Fruit fly (Drosophila melanogaster) whole organism, embryonic: ENCODE data around the gene CG10730.

ENCODE experiments used
- CG11456 ChIP-seq: fragments of 200-800 bp; sonication (Bioruptor generic); IDR thresholded peaks from 3 replicates; pipeline ENCODE4 v1.3.6; 2022; ENCODE audit warnings: missing biosample characterization, missing genetic modification characterization
- CG11504 ChIP-seq: fragments of 200-800 bp; sonication (Bioruptor generic); optimal IDR thresholded peaks from 3 replicates; lab custom pipeline; 2019; ENCODE audit warnings: missing biosample characterization, mild to moderate bottlenecking, missing genetic modification characterization, moderate library complexity
- CG11696 ChIP-seq: fragments of 200-800 bp; sonication (Bioruptor generic); IDR thresholded peaks from 2 replicates; pipeline ENCODE4 v1.3.6; 2022; ENCODE audit warnings: missing biosample characterization, missing genetic modification characterization
- CG13123 ChIP-seq: fragments of 200-800 bp; sonication (Bioruptor generic); optimal IDR thresholded peaks from 2 replicates; lab custom pipeline; 2016; ENCODE audit warnings: missing biosample characterization, missing genetic modification characterization
- CG14710 ChIP-seq: fragments of 200-800 bp; sonication (Bioruptor generic); optimal IDR thresholded peaks from 3 replicates; lab custom pipeline; 2019; ENCODE audit warnings: missing biosample characterization, mild to moderate bottlenecking, missing genetic modification characterization, moderate library complexity
- CG15514 ChIP-seq: fragments of 200-800 bp; sonication (Bioruptor generic); optimal IDR thresholded peaks from 3 replicates; lab custom pipeline; 2017; ENCODE audit warnings: missing biosample characterization, missing genetic modification characterization, mild to moderate bottlenecking, moderate library complexity, missing genetic modification reagents
- CG1602 ChIP-seq: fragments of 200-800 bp; sonication (Bioruptor generic); optimal IDR thresholded peaks from 3 replicates; lab custom pipeline; 2016; ENCODE audit warnings: missing biosample characterization, missing genetic modification characterization
- CG17802 ChIP-seq: fragments of 200-800 bp; sonication (Bioruptor generic); optimal IDR thresholded peaks from 2 replicates; lab custom pipeline; 2018; ENCODE audit warnings: missing biosample characterization, mild to moderate bottlenecking, missing genetic modification characterization, moderate library complexity
- CG18619 ChIP-seq: fragments of 200-800 bp; sonication (Bioruptor generic); optimal IDR thresholded peaks from 3 replicates; lab custom pipeline; 2017; ENCODE audit warnings: missing biosample characterization, mild to moderate bottlenecking, missing genetic modification characterization
- CG2116 ChIP-seq: fragments of 200-800 bp; sonication (Bioruptor generic); optimal IDR thresholded peaks from 3 replicates; lab custom pipeline; 2018; ENCODE audit warnings: missing biosample characterization, mild to moderate bottlenecking, missing genetic modification characterization
- CG2199 ChIP-seq: fragments of 200-800 bp; sonication (Bioruptor generic); IDR thresholded peaks from 3 replicates; pipeline ENCODE4 v1.3.6; 2022; ENCODE audit warnings: missing biosample characterization, missing genetic modification characterization
- CG30403 ChIP-seq: fragments of 200-800 bp; sonication (Bioruptor generic); optimal IDR thresholded peaks from 3 replicates; lab custom pipeline; 2016; ENCODE audit warnings: missing biosample characterization, missing genetic modification characterization
- CG3065 ChIP-seq: fragments of 200-800 bp; sonication (Bioruptor generic); optimal IDR thresholded peaks from 2 replicates; lab custom pipeline; 2016; ENCODE audit warnings: missing biosample characterization, missing genetic modification characterization
- CG33213 ChIP-seq: fragments of 200-800 bp; sonication (Bioruptor generic); optimal IDR thresholded peaks from 3 replicates; lab custom pipeline; 2016; ENCODE audit warnings: missing biosample characterization, missing genetic modification characterization
- CG3847 ChIP-seq: fragments of 200-800 bp; sonication (Bioruptor generic); IDR thresholded peaks from 2 replicates; pipeline ENCODE4 v1.3.6; 2022; ENCODE audit warnings: missing biosample characterization, missing genetic modification characterization
- CG4820 ChIP-seq: fragments of 200-800 bp; sonication (Bioruptor generic); optimal IDR thresholded peaks from 3 replicates; lab custom pipeline; 2016; ENCODE audit warnings: missing biosample characterization, missing genetic modification characterization
- CG6813 ChIP-seq: fragments of 200-800 bp; sonication (Bioruptor generic); optimal IDR thresholded peaks from 2 replicates; lab custom pipeline; 2017; ENCODE audit warnings: missing biosample characterization, missing genetic modification characterization, mild to moderate bottlenecking, moderate library complexity, missing genetic modification reagents
- CG7963 ChIP-seq: fragments of 200-800 bp; sonication (Bioruptor generic); IDR thresholded peaks from 3 replicates; pipeline ENCODE4 v1.3.6; 2022; ENCODE audit warnings: missing biosample characterization, missing genetic modification characterization; ENCODE audit not compliant: partially characterized antibody
- CG8290 ChIP-seq, 3 experiments: fragments of 200-800 bp; sonication (Bioruptor generic); optimal IDR thresholded peaks; 2 replicates each; lab custom pipeline; 2016 to 2019; ENCODE audit warnings: missing biosample characterization in 3 of 3, missing genetic modification characterization in 3 of 3, mild to moderate bottlenecking in 2 of 3, moderate library complexity in 1 of 3
- CG9932 ChIP-seq: fragments of 200-800 bp; sonication (Bioruptor generic); IDR thresholded peaks from 2 replicates; pipeline ENCODE4 v1.3.6; 2022; ENCODE audit warnings: missing biosample characterization, missing genetic modification characterization
- Deaf1 ChIP-seq: fragments of 200-800 bp; optimal IDR thresholded peaks from 3 replicates; lab custom pipeline; 2019; ENCODE audit warnings: missing biosample characterization, mild to moderate bottlenecking, missing genetic modification characterization, moderate library complexity
- Dek ChIP-seq: fragments of 200-800 bp; sonication (Bioruptor generic); optimal IDR thresholded peaks from 3 replicates; lab custom pipeline; 2019; ENCODE audit warnings: missing biosample characterization, mild to moderate bottlenecking, missing genetic modification characterization, moderate library complexity
- E2f2 ChIP-seq: fragments of 200-800 bp; sonication (Bioruptor generic); IDR thresholded peaks from 2 replicates; pipeline ENCODE4 v1.3.6; 2022; ENCODE audit warnings: missing biosample characterization, missing genetic modification characterization
- Elba2 ChIP-seq: fragments of 200-800 bp; sonication (Bioruptor generic); optimal IDR thresholded peaks from 3 replicates; lab custom pipeline; 2016; ENCODE audit warnings: missing biosample characterization, missing genetic modification characterization
- Fer2 ChIP-seq: fragments of 200-800 bp; sonication (Bioruptor generic); optimal IDR thresholded peaks from 2 replicates; lab custom pipeline; 2018; ENCODE audit warnings: missing biosample characterization, mild to moderate bottlenecking, missing genetic modification characterization, moderate library complexity
- H15 ChIP-seq: fragments of 200-800 bp; sonication (Bioruptor generic); IDR thresholded peaks from 3 replicates; pipeline ENCODE4 v1.3.6; 2022; ENCODE audit warnings: missing biosample characterization, missing genetic modification characterization
- HLH54F ChIP-seq: fragments of 200-800 bp; sonication (Bioruptor generic); optimal IDR thresholded peaks from 3 replicates; lab custom pipeline; 2016; ENCODE audit warnings: missing biosample characterization, missing genetic modification characterization
- HmgZ ChIP-seq: fragments of 200-800 bp; sonication (Bioruptor generic); optimal IDR thresholded peaks from 2 replicates; lab custom pipeline; 2018; ENCODE audit warnings: missing biosample characterization, mild to moderate bottlenecking, missing genetic modification characterization
- Lhr ChIP-seq: fragments of 200-800 bp; sonication (Bioruptor generic); optimal IDR thresholded peaks from 3 replicates; lab custom pipeline; 2017; ENCODE audit warnings: mild to moderate bottlenecking, missing biosample characterization, missing genetic modification reagents, missing genetic modification characterization
- Spps ChIP-seq: fragments of 200-800 bp; sonication (Bioruptor generic); optimal IDR thresholded peaks from 2 replicates; lab custom pipeline; 2018; ENCODE audit warnings: missing biosample characterization, mild to moderate bottlenecking, missing genetic modification characterization
- Vsx1 ChIP-seq: fragments of 200-800 bp; sonication (Bioruptor generic); optimal IDR thresholded peaks from 2 replicates; lab custom pipeline; 2017; ENCODE audit warnings: missing biosample characterization, mild to moderate bottlenecking, missing genetic modification characterization, missing genetic modification reagents
- amos ChIP-seq: fragments of 200-800 bp; sonication (Bioruptor generic); IDR thresholded peaks from 2 replicates; pipeline ENCODE4 v1.3.6; 2022; ENCODE audit warnings: missing biosample characterization, missing genetic modification characterization; ENCODE audit not compliant: partially characterized antibody
- cwo ChIP-seq: fragments of 200-800 bp; sonication (Bioruptor generic); optimal IDR thresholded peaks from 3 replicates; lab custom pipeline; 2017; ENCODE audit warnings: missing biosample characterization, missing genetic modification characterization, mild to moderate bottlenecking, moderate library complexity, missing genetic modification reagents
- gfzf ChIP-seq: fragments of 200-800 bp; sonication (Bioruptor generic); optimal IDR thresholded peaks from 2 replicates; lab custom pipeline; 2016; ENCODE audit warnings: missing biosample characterization, mild to moderate bottlenecking, missing genetic modification characterization, moderate library complexity
- jigr1 ChIP-seq: fragments of 200-800 bp; sonication (Bioruptor generic); IDR thresholded peaks from 3 replicates; pipeline ENCODE4 v1.3.6; 2022; ENCODE audit warnings: missing biosample characterization, missing genetic modification characterization
- klu ChIP-seq: fragments of 200-800 bp; sonication (Bioruptor generic); IDR thresholded peaks from 2 replicates; pipeline ENCODE4 v1.3.6; 2022; ENCODE audit warnings: missing biosample characterization, missing genetic modification characterization
- luna ChIP-seq: fragments of 200-800 bp; sonication (Bioruptor generic); optimal IDR thresholded peaks from 2 replicates; lab custom pipeline; 2016; ENCODE audit warnings: missing biosample characterization, missing genetic modification characterization
- maf-S ChIP-seq: fragments of 200-800 bp; sonication (Bioruptor generic); optimal IDR thresholded peaks from 2 replicates; lab custom pipeline; 2016; ENCODE audit warnings: missing biosample characterization, missing genetic modification characterization
- pzg ChIP-seq: fragments of 200-800 bp; sonication (Bioruptor generic); optimal IDR thresholded peaks from 3 replicates; lab custom pipeline; 2018; ENCODE audit warnings: missing biosample characterization, mild to moderate bottlenecking, missing genetic modification characterization, moderate library complexity
- sens ChIP-seq: fragments of 200-800 bp; sonication (Bioruptor generic); peaks from one replicate; lab custom pipeline; 2016; ENCODE audit warnings: missing biosample characterization, missing genetic modification characterization
- stwl ChIP-seq: fragments of 200-800 bp; sonication (Bioruptor generic); optimal IDR thresholded peaks from 3 replicates; lab custom pipeline; 2018; ENCODE audit warnings: missing biosample characterization, mild to moderate bottlenecking, missing genetic modification characterization, moderate library complexity
- zen ChIP-seq: fragments of 200-800 bp; sonication (Bioruptor generic); optimal IDR thresholded peaks from 3 replicates; lab custom pipeline; 2018; ENCODE audit warnings: missing biosample characterization, mild to moderate bottlenecking, missing genetic modification characterization, moderate library complexity
- zfh1 ChIP-seq: fragments of 200-800 bp; sonication (Bioruptor generic); IDR thresholded peaks from 3 replicates; pipeline ENCODE4 v1.3.6; 2022; ENCODE audit warnings: missing biosample characterization, missing genetic modification characterization

The CG10730 gene

dm6 chr2L:20120388-20121232, 48.6 kb upstream of the CG10730 start (continued):
- TF ChIP-seq Dek (tag; lab: Kevin White, UChicago) (peak; percentile 75), pzg (GFP tag; lab: Kevin White, UChicago) (peak; percentile 27), Fer2 (tag; lab: Kevin White, UChicago) (peak; percentile 51), jigr1 (peak; percentile 50; the same call in 2 of the 3 replicates), CG2116 (GFP tag; lab: Kevin White, UChicago) (peak; percentile 64), luna (GFP tag; lab: Kevin White, UChicago) (peak; percentile 87), maf-S (GFP tag; lab: Kevin White, UChicago) (peak; percentile 90), CG3065 (GFP tag; lab: Kevin White, UChicago) (peak; percentile 70), CG30403 (GFP tag; lab: Kevin White, UChicago) (peak; percentile 94), CG11456 (GFP tag; lab: Robert Waterston, UW) (peak; percentile 100), zfh1 (peak; percentile 96), CG13123 (peak; percentile 70), CG15514 (peak; percentile 59), CG4820 (GFP tag; lab: Kevin White, UChicago) (peak; percentile 87), CG3847 (GFP tag; lab: Robert Waterston, UW) (peak; percentile 88), klu (GFP tag; lab: Robert Waterston, UW) (peak; percentile 77), Spps (tag; lab: Kevin White, UChicago) (no peak)
- TF ChIP-seq, all 482 proteins: peak for 415

- TF ChIP-seq Deaf1 (tag; lab: Kevin White, UChicago), result peak; percentile 56
- peak; percentile 11 for TF ChIP-seq sens (GFP tag; lab: Kevin White, UChicago)
- no peak for TF ChIP-seq HLH54F
- TF ChIP-seq CG11504 (tag; lab: Kevin White, UChicago), result peak; percentile 23
Observed at dm6 chr2L:20117752-20118151, 45.8 kb upstream of the CG10730 start.

dm6 chr2L:20115865-20116264, 43.9 kb upstream of the CG10730 start:
- TF ChIP-seq zen (tag; lab: Kevin White, UChicago), result peak; percentile 2
- TF ChIP-seq CG7963 (GFP tag; lab: Robert Waterston, UW), result no peak
- TF ChIP-seq HmgZ (tag; lab: Kevin White, UChicago), result no peak
- TF ChIP-seq gfzf (GFP tag; lab: Kevin White, UChicago), result peak; percentile 37
- peak; percentile 89 for TF ChIP-seq Lhr (GFP tag; lab: Kevin White, UChicago)
- TF ChIP-seq CG9932, result no peak
- TF ChIP-seq CG33213 (GFP tag; lab: Kevin White, UChicago), result peak; percentile 73
- TF ChIP-seq CG18619 (GFP tag; lab: Kevin White, UChicago), result no peak
- peak; percentile 27 for TF ChIP-seq E2f2 (GFP tag; lab: Robert Waterston, UW)
- no peak for TF ChIP-seq CG1602 (GFP tag; lab: Kevin White, UChicago)
- TF ChIP-seq Elba2 (GFP tag; lab: Kevin White, UChicago), result peak; percentile 88
- 0 out of 3 replicates have a peak, but pooled peaks have one; percentile 19 for TF ChIP-seq H15 (GFP tag; lab: Robert Waterston, UW)
- no peak for TF ChIP-seq CG11696
- no peak for TF ChIP-seq cwo (GFP tag; lab: Kevin White, UChicago)
- TF ChIP-seq CG6813 (GFP tag; lab: Kevin White, UChicago), result no peak
- TF ChIP-seq Vsx1 (GFP tag; lab: Kevin White, UChicago), result no peak
- TF ChIP-seq CG2199, result 0 out of 3 replicates have a peak, but pooled peaks have one; percentile 11
- TF ChIP-seq CG8290 (GFP tag; optimal IDR thresholded peaks at IDR 0.05; lab: Kevin White, UChicago), result no peak
- no peak for TF ChIP-seq CG8290 (tag; optimal IDR thresholded peaks at IDR 0.05; lab: Kevin White, UChicago)
- TF ChIP-seq amos (GFP tag; lab: Robert Waterston, UW), result peak; percentile 16; the same call in 1 of the 2 replicates
- peak; percentile 51 for TF ChIP-seq stwl (tag; lab: Kevin White, UChicago)
- peak; percentile 12 for TF ChIP-seq CG14710 (tag; lab: Kevin White, UChicago)
- no peak for TF ChIP-seq CG17802
